Worm (Caenorhabditis elegans) whole organism, mixed stage, embryonic: ENCODE measurements around the gene F53F4.11.

Experiments used
- ceh-39 ChIP-seq: fragments of 150-350 bp; optimal IDR thresholded peaks from 2 replicates; lab custom pipeline; 2014; ENCODE audit warnings: missing biosample characterization, missing genetic modification characterization
- elt-1 ChIP-seq: sonication (generic microtip); optimal IDR thresholded peaks from 2 replicates; lab custom pipeline; 2017; ENCODE audit warnings: missing genetic modification characterization, mild to moderate bottlenecking, missing compliant biosample characterization, antibody characterized with exemption, moderate library complexity, borderline replicate concordance; ENCODE audit not compliant: insufficient read depth
- mab-5 ChIP-seq: fragments of 150-350 bp; optimal IDR thresholded peaks from 2 replicates; lab custom pipeline; 2014; ENCODE audit warnings: missing biosample characterization, missing genetic modification characterization
- unc-62 ChIP-seq: fragments of 150-350 bp; optimal IDR thresholded peaks from 2 replicates; lab custom pipeline; 2014; ENCODE audit warnings: missing biosample characterization, missing genetic modification reagents, missing genetic modification characterization

- TF ChIP-seq mab-5 (tag; lab: Kevin White, UChicago) (no peak), ceh-39 (tag; lab: Kevin White, UChicago) (no peak), unc-62 (GFP tag; lab: Kevin White, UChicago) (no peak), elt-1 (no peak)
Measured at ce11 chrV:13653713-13654393, 29.5 kb upstream of the F53F4.11 start, which contains the start of gene lpin-1.
